Worm (Caenorhabditis elegans): ENCODE results near the gene M70.5.

ce11 chrIV:2217260-2217659 lies 58.2 kb downstream of the M70.5 start:
- TF ChIP-seq ama-1 (optimal IDR thresholded peaks at IDR 0.05) (no peak), sea-1 (GFP tag; conservative IDR thresholded peaks at IDR 0.05) (no peak), hnd-1 (tag; optimal IDR thresholded peaks at IDR 0.05) (no peak), B0310.2 (tag; optimal IDR thresholded peaks at IDR 0.05) (no peak), tra-4 (tag; optimal IDR thresholded peaks at IDR 0.05) (no peak), ceh-13 (GFP tag; optimal IDR thresholded peaks at IDR 0.05) (no peak), hmg-4 (GFP tag; optimal IDR thresholded peaks at IDR 0.05) (peak; percentile 54), pes-1 (GFP tag; IDR thresholded peaks at IDR 0.05) (peak; percentile 30; the same call in 1 of the 2 replicates), flt-1 (GFP tag; IDR thresholded peaks at IDR 0.05) (no peak), F13C5.2 (tag; optimal IDR thresholded peaks at IDR 0.05) (no peak), tbx-37 (GFP tag; conservative IDR thresholded peaks at IDR 0.05) (no peak)
